Worm (Caenorhabditis elegans) whole organism, late embryonic: ENCODE results near the gene F49C12.6.

Experiments
- hlh-15 ChIP-seq: sonication (generic microtip); optimal IDR thresholded peaks from 2 replicates; lab custom pipeline; 2016; ENCODE audit warnings: missing genetic modification characterization, missing compliant biosample characterization
- hlh-30 ChIP-seq: sonication (generic microtip); optimal IDR thresholded peaks from 2 replicates; lab custom pipeline; 2017; ENCODE audit warnings: antibody characterized with exemption, missing genetic modification characterization, missing compliant biosample characterization; ENCODE audit not compliant: insufficient read depth
- sox-2 ChIP-seq: fragments of 200-800 bp; sonication (Bioruptor generic); IDR thresholded peaks from 2 replicates; pipeline ENCODE4 v1.3.6; 2022; ENCODE audit warnings: missing genetic modification reagents, missing genetic modification characterization, missing compliant biosample characterization

DNA sequence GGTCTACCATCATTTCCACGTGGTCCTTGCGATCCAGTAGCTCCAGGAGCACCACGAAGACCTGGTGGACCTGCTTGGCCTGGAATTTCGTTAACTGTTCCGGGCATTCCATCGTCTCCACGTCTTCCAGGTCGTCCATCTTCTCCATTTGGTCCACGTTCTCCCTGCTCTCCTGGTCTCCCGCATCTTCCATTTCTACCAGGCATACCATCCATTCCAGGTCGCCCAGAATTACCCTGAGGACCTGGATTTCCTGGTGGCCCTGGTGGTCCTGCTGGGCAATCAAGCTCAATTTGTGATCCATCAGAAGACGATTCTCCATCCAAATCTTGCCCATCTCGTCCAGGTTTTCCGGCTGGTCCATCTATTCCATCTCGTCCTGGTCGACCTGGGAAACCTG, 48.0 kb downstream of the F49C12.6 start:
- TF ChIP-seq sox-2 (GFP tag; lab: Robert Waterston, UW): no peak
- no peak for TF ChIP-seq hlh-15 (tag; lab: Kevin White, UChicago)
- no peak for TF ChIP-seq hlh-30 (tag; lab: Kevin White, UChicago)
